Fruit fly (Drosophila melanogaster) Kc167 (cell line): ENCODE measurements around the gene Trm7-34.

ENCODE experiments used
- Myc ChIP-seq: fragments of >200 bp; optimal IDR thresholded peaks from 2 replicates; lab custom pipeline; 2017; ENCODE audit warnings: missing external identifiers
- Sin3A ChIP-seq: fragments of >200 bp; optimal IDR thresholded peaks from 2 replicates; lab custom pipeline; 2018; ENCODE audit warnings: missing external identifiers
- h ChIP-seq: fragments of >200 bp; optimal IDR thresholded peaks from 3 replicates; lab custom pipeline; 2018; ENCODE audit warnings: missing external identifiers
- insv ChIP-seq: fragments of >200 bp; optimal IDR thresholded peaks from 3 replicates; lab custom pipeline; 2018; ENCODE audit warnings: missing external identifiers
- psq ChIP-seq: fragments of >200 bp; optimal IDR thresholded peaks from 2 replicates; lab custom pipeline; 2017; ENCODE audit warnings: missing external identifiers
- ttk ChIP-seq: sonication (Bioruptor generic); optimal IDR thresholded peaks from 2 replicates; lab custom pipeline; 2017; ENCODE audit warnings: missing external identifiers

Trm7-34 gene

dm6 chr3R:21130050-21130449 lies 3.6 kb downstream of the Trm7-34 start, which contains the start of gene Ice2:
Ice2 (plus strand) TSS chr3R:21130216.
- TF ChIP-seq ttk (no peak), insv (no peak), Sin3A (no peak), psq (lab: Kevin White, UChicago) (no peak), Myc (no peak), h (lab: Kevin White, UChicago) (no peak)

- no peak for TF ChIP-seq psq (lab: Kevin White, UChicago)
- TF ChIP-seq insv = no peak
- TF ChIP-seq Myc = no peak
- TF ChIP-seq ttk = no peak
- no peak for TF ChIP-seq Sin3A
- TF ChIP-seq h (lab: Kevin White, UChicago) = no peak
Observed at dm6 chr3R:21129617-21130016, 4.1 kb downstream of the Trm7-34 start, which contains the start of gene Obp93a. Obp93a (minus strand) TSS chr3R:21129717.

dm6 chr3R:21127352-21127985 lies 6.2 kb downstream of the Trm7-34 start, which contains the start of the genes slmb and CG5793:
slmb (minus strand) TSS chr3R:21127485.
CG5793 (plus strand) TSS chr3R:21127573.
- TF ChIP-seq insv = no peak
- TF ChIP-seq psq (lab: Kevin White, UChicago) = no peak
- TF ChIP-seq h (lab: Kevin White, UChicago) = no peak
- no peak for TF ChIP-seq Sin3A
- no peak for TF ChIP-seq ttk
- TF ChIP-seq Myc = no peak

- no peak for TF ChIP-seq insv
- no peak for TF ChIP-seq Myc
- no peak for TF ChIP-seq h (lab: Kevin White, UChicago)
- TF ChIP-seq ttk = no peak
- TF ChIP-seq Sin3A = no peak
- TF ChIP-seq psq (lab: Kevin White, UChicago) = no peak
Observed at dm6 chr3R:21126673-21127284, 6.9 kb downstream of the Trm7-34 start.

dm6 chr3R:21124225-21124624 lies 9.5 kb downstream of the Trm7-34 start:
- TF ChIP-seq ttk = no peak
- no peak for TF ChIP-seq insv
- TF ChIP-seq Myc = no peak
- no peak for TF ChIP-seq h (lab: Kevin White, UChicago)
- TF ChIP-seq psq (lab: Kevin White, UChicago) = no peak

dm6 chr3R:21118784-21119183 lies 14.9 kb downstream of the Trm7-34 start, which contains the start of gene Bdbt:
Bdbt (minus strand) TSS chr3R:21118856.
- TF ChIP-seq ttk (no peak), h (lab: Kevin White, UChicago) (no peak), insv (no peak), psq (lab: Kevin White, UChicago) (no peak), Sin3A (no peak)

dm6 chr3R:21116057-21116456 lies 17.6 kb downstream of the Trm7-34 start, which contains the start of gene ppan:
ppan (plus strand) TSS chr3R:21116254.
- no peak for TF ChIP-seq h (lab: Kevin White, UChicago)
- TF ChIP-seq ttk = no peak
- no peak for TF ChIP-seq psq (lab: Kevin White, UChicago)
- TF ChIP-seq Myc = no peak
- TF ChIP-seq insv = no peak
- TF ChIP-seq Sin3A = no peak

- TF ChIP-seq h (lab: Kevin White, UChicago) (no peak), ttk (no peak), psq (lab: Kevin White, UChicago) (no peak), Sin3A (no peak), Myc (no peak), insv (no peak)
Observed at dm6 chr3R:21112742-21113465, 20.8 kb downstream of the Trm7-34 start.

- no peak for TF ChIP-seq ttk
- no peak for TF ChIP-seq Sin3A
- TF ChIP-seq Myc = no peak
- no peak for TF ChIP-seq h (lab: Kevin White, UChicago)
- no peak for TF ChIP-seq psq (lab: Kevin White, UChicago)
- TF ChIP-seq insv = no peak
Observed at dm6 chr3R:21111964-21112740, 21.5 kb downstream of the Trm7-34 start.

- TF ChIP-seq insv (no peak), ttk (no peak), h (lab: Kevin White, UChicago) (no peak), psq (lab: Kevin White, UChicago) (no peak), Myc (no peak), Sin3A (no peak)
Observed at dm6 chr3R:21111046-21111480, 22.6 kb downstream of the Trm7-34 start, which contains the start of gene Rab11. Rab11 (plus strand) TSS chr3R:21111408.

dm6 chr3R:21109712-21110111 lies 24.0 kb downstream of the Trm7-34 start:
- TF ChIP-seq psq (lab: Kevin White, UChicago) = no peak
- no peak for TF ChIP-seq insv
- TF ChIP-seq h (lab: Kevin White, UChicago) = no peak
- TF ChIP-seq ttk = no peak
- TF ChIP-seq Sin3A = no peak
- TF ChIP-seq Myc = no peak

dm6 chr3R:21107907-21108591 lies 25.6 kb downstream of the Trm7-34 start, which contains the start of the genes Sec15 and rtet:
Sec15 (minus strand) TSS chr3R:21107972.
rtet (plus strand) TSS chr3R:21108446.
- peak; percentile 74 for TF ChIP-seq psq (lab: Kevin White, UChicago)
- TF ChIP-seq h (lab: Kevin White, UChicago) = no peak
